Worm (Caenorhabditis elegans) whole organism, L2 larva: ENCODE measurements around the gene C33E10.1.

Experiments
- ama-1 ChIP-seq: fragments of 150-350 bp; optimal IDR thresholded peaks from 2 replicates; lab custom pipeline; 2018; ENCODE audit warnings: inconsistent platforms
- ceh-16 ChIP-seq: fragments of 150-350 bp; optimal IDR thresholded peaks from 2 replicates; lab custom pipeline; 2014; ENCODE audit warnings: missing biosample characterization, missing genetic modification characterization
- elt-3 ChIP-seq: sonication (generic microtip); optimal IDR thresholded peaks from 2 replicates; lab custom pipeline; 2017; ENCODE audit warnings: missing biosample characterization, missing genetic modification characterization
- lin-39 ChIP-seq: fragments of 150-350 bp; optimal IDR thresholded peaks from 2 replicates; lab custom pipeline; 2014; ENCODE audit warnings: missing biosample characterization, missing genetic modification reagents, missing genetic modification characterization
- nhr-25 ChIP-seq: fragments of 150-350 bp; sonication (generic microtip); optimal IDR thresholded peaks from 3 replicates; lab custom pipeline; 2014; ENCODE audit warnings: missing biosample characterization, missing genetic modification characterization
- nhr-77 ChIP-seq: fragments of 150-350 bp; optimal IDR thresholded peaks from 2 replicates; lab custom pipeline; 2014; ENCODE audit warnings: missing biosample characterization, missing genetic modification characterization
- skn-1 ChIP-seq: sonication (generic microtip); optimal IDR thresholded peaks from 2 replicates; lab custom pipeline; 2017; ENCODE audit warnings: missing biosample characterization, missing genetic modification characterization
- unc-39 ChIP-seq: fragments of 150-350 bp; optimal IDR thresholded peaks from 2 replicates; lab custom pipeline; 2014; ENCODE audit warnings: missing biosample characterization, missing genetic modification characterization
- unc-55 ChIP-seq: fragments of 150-350 bp; sonication (generic microtip); optimal IDR thresholded peaks from 3 replicates; lab custom pipeline; 2014; ENCODE audit warnings: missing biosample characterization, missing genetic modification reagents, missing genetic modification characterization
- unc-62 ChIP-seq: fragments of 150-350 bp; optimal IDR thresholded peaks from 2 replicates; lab custom pipeline; 2014; ENCODE audit warnings: missing biosample characterization, missing genetic modification reagents, missing genetic modification characterization
- zag-1 ChIP-seq: fragments of 150-350 bp; optimal IDR thresholded peaks from 2 replicates; lab custom pipeline; 2014; ENCODE audit warnings: missing biosample characterization, missing genetic modification characterization

- TF ChIP-seq elt-3 (tag; lab: Kevin White, UChicago), result no peak
- TF ChIP-seq ama-1 (lab: Kevin White, UChicago), result no peak
- TF ChIP-seq zag-1 (tag; lab: Kevin White, UChicago), result no peak
- no peak for TF ChIP-seq nhr-25
- TF ChIP-seq unc-39, result no peak
- TF ChIP-seq unc-55 (GFP tag; lab: Kevin White, UChicago), result no peak
- no peak for TF ChIP-seq nhr-77 (tag; lab: Kevin White, UChicago)
- TF ChIP-seq ceh-16 (tag; lab: Kevin White, UChicago), result no peak
- no peak for TF ChIP-seq skn-1 (tag; lab: Kevin White, UChicago)
- no peak for TF ChIP-seq lin-39 (tag; lab: Kevin White, UChicago)
- TF ChIP-seq unc-62 (GFP tag; lab: Kevin White, UChicago), result no peak
Measured at ce11 chrX:17352098-17352497, 47.1 kb downstream of the C33E10.1 start.
